Worm (Caenorhabditis elegans): ENCODE results near the gene C30G7.4.

The C30G7.4 gene

DNA sequence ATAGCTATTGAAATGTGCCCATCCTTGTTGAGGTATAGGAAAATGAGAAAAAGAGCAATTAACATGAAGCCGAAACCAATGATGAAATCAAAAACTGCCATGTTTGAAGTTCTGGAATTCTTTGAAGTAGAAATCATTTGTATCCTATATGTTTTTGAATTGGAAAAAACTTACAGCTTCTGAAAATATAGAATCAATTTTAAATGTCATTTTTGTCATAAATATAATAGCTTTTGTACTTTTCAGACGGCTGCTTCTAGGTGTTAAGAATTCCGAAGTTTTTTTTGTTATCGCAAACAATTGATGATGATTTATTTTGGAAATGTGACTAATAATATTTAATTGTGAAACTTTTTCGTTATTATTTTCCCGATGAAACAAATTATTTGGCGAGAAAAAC is at the start of gene C30G7.4:
Gene C30G7.4, minus strand, starts transcription at position 101 of the 400 bp plus-strand sequence.
- TF ChIP-seq unc-86 (tag; optimal IDR thresholded peaks at IDR 0.05) = no peak
- no peak for TF ChIP-seq ceh-24 (tag; optimal IDR thresholded peaks at IDR 0.05)
- no peak for TF ChIP-seq C38D4.7 (GFP tag; optimal IDR thresholded peaks at IDR 0.05)
- TF ChIP-seq elt-4 (tag; optimal IDR thresholded peaks at IDR 0.05) = no peak

DNA sequence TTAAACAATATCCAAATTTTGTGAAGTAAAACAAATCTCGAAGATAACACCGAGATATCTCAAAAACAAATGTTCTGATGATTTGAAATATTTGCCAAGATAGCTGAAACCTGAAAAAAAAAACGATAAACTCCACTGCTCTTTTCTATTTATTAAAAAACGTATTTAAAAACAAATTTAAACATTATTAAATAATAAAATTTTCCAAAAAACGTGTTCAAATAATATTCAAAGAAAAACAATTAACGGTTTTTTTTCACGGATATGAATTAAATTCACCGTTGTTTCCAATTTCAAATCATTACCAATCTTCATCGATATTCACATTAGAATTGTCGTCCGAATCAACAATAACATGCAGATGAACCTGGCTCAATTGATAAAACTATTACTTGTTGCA is 49.3 kb upstream of the C30G7.4 start, which contains the start of gene irld-14:
Gene irld-14, plus strand, starts transcription at position 301 of the 400 bp plus-strand sequence.
- TF ChIP-seq nhr-232 (tag; optimal IDR thresholded peaks at IDR 0.05) (no peak), ceh-45 (GFP tag; IDR thresholded peaks at IDR 0.05) (no peak), ceh-22 (tag; optimal IDR thresholded peaks at IDR 0.05) (no peak), che-1 (tag; optimal IDR thresholded peaks at IDR 0.05) (no peak), fax-1 (tag; optimal IDR thresholded peaks at IDR 0.05) (no peak), nfya-1 (tag; optimal IDR thresholded peaks at IDR 0.05) (no peak), lim-6 (tag; optimal IDR thresholded peaks at IDR 0.05) (no peak), ceh-48 (tag; optimal IDR thresholded peaks at IDR 0.05) (no peak), rnt-1 (tag; optimal IDR thresholded peaks at IDR 0.05) (no peak)

DNA sequence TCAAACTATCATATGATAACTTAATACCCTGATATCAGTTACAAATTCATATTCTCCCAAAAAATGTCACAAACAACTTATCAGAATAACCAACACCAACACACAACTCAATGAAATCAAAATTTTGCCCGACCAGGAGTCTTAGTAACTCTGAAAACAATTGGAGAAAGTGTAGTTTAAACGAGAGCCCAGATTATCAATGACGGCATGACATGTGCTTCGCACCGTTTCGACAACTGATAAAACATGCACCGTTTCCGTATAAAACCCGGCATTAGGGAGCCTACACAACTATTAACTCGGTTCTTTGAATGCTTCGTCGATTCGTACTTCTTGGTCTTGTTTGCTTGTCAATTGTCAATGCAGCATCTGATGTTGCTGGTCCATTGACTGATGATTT is 46.7 kb upstream of the C30G7.4 start, which contains the start of gene fil-1:
Gene fil-1, plus strand, starts transcription at position 219 of the 400 bp plus-strand sequence.
- TF ChIP-seq fax-1 (tag; optimal IDR thresholded peaks at IDR 0.05) = no peak
- TF ChIP-seq ceh-30 (tag; optimal IDR thresholded peaks at IDR 0.05) = no peak
- no peak for TF ChIP-seq hlh-15 (tag; optimal IDR thresholded peaks at IDR 0.05)
- no peak for TF ChIP-seq ztf-16 (tag; optimal IDR thresholded peaks at IDR 0.05)

DNA sequence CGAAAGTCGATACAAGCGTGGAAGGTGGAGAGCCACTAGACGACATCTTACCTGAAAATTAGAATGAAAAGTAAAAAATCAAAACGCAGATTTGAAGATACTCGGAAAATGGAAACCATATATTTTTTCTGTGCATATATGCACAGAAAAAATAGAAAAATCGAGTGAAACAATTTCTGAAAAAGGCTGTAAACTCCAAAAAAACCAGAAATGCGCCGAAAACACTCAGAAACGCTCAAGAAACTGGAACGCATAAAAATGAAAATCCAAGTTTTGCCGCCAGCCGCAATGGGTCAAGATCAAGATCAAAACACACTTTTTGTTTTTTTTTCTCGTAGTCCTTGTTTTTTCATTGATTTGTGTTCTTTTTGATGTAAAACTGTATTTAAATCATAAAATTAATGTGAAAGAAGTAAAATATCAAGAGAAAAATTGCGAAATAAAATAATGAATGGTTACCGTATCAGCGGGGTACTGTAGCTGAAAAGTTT is 45.8 kb upstream of the C30G7.4 start, which contains the start of gene T01C3.3:
Gene T01C3.3, minus strand, starts transcription at position 51 of the 491 bp plus-strand sequence.
- TF ChIP-seq ama-1 (optimal IDR thresholded peaks at IDR 0.05) (no peak), ceh-2 (tag; optimal IDR thresholded peaks at IDR 0.05) (no peak), nfya-1 (tag; optimal IDR thresholded peaks at IDR 0.05) (no peak), elt-4 (tag; optimal IDR thresholded peaks at IDR 0.05) (no peak), tbx-7 (tag; optimal IDR thresholded peaks at IDR 0.05) (no peak), ceh-24 (tag; optimal IDR thresholded peaks at IDR 0.05) (no peak), odd-2 (tag; optimal IDR thresholded peaks at IDR 0.05) (no peak), che-1 (tag; optimal IDR thresholded peaks at IDR 0.05) (no peak), ceh-14 (tag; optimal IDR thresholded peaks at IDR 0.05) (no peak), dve-1 (tag; optimal IDR thresholded peaks at IDR 0.05) (no peak), hlh-30 (tag; optimal IDR thresholded peaks at IDR 0.05; ENCODE audit: insufficient read depth) (no peak)

DNA sequence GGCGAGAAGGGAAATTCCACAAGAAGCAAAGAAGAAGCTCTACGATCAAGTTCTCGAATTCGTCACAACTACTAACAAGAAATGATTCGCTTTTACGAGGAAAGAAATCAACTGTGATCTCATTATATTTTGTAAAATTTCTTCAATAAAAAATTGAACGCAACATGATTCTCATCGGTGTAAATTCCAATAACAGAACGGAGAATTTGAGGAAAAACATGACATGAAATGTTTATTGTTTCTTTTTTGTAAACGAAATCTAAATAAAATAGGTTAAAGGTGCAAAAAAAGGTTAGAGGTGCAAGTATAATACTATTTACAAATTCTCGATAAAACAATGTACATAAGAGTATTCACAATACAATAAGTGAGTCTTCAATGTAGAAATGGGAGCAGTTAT is 44.6 kb upstream of the C30G7.4 start:
- TF ChIP-seq elt-2 (tag; optimal IDR thresholded peaks at IDR 0.05) = no peak
- TF ChIP-seq K09A11.1 (tag; optimal IDR thresholded peaks at IDR 0.05; ENCODE audit: insufficient read depth) = no peak
- no peak for TF ChIP-seq ceh-31 (tag; optimal IDR thresholded peaks at IDR 0.05)
- TF ChIP-seq che-1 (tag; optimal IDR thresholded peaks at IDR 0.05) = no peak
- TF ChIP-seq K02D7.2 (tag; optimal IDR thresholded peaks at IDR 0.05) = no peak

DNA sequence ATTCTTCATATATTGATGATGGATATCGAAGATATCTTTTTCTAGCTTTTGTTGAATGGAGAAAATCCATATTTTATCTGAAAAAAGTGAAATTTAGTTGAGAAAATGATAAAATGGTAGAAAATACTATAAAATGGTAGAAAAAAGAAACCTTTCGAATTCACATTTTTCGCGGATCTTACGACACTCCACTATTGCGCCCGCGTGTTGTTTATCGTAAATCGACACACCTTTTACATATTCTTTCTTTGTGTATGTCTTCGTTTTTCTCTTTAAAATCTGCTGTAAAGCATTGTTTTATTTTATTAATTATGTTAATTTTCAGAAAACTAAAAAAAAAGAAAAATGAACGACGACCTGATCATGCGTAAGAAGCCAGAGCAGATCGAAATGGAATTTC is 43.9 kb upstream of the C30G7.4 start, which contains the start of the genes cdt-2 and T01C3.2:
Gene cdt-2, minus strand, starts transcription at position 284 of the 400 bp plus-strand sequence.
Gene T01C3.2, plus strand, starts transcription at position 326 of the 400 bp plus-strand sequence.
- no peak for TF ChIP-seq ceh-48 (tag; optimal IDR thresholded peaks at IDR 0.05)
- TF ChIP-seq nfya-1 (tag; optimal IDR thresholded peaks at IDR 0.05) = peak; percentile 19

DNA sequence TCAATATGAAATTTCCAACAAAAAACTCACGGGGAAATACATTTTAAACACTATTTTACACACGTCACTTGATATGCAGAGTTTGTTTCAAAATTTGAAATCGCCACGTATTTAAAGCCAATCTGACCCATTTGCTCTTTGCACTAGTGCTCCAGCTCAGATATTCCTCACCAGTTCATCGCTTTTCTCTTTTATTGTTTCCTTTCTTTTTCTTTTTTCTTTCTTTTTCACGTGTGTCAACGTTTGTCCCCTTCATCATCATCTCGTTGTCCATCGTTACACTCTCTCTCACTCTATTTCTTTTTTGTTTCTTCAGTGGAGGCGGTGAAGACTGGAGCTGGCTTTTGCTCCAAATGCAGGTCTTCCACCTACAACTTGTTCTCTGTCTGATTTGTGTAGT is 37.7 kb upstream of the C30G7.4 start, which contains the start of gene F02D8.4:
Gene F02D8.4, plus strand, starts transcription at position 301 of the 400 bp plus-strand sequence.
- TF ChIP-seq nhr-232 (tag; optimal IDR thresholded peaks at IDR 0.05) = no peak
- no peak for TF ChIP-seq ceh-2 (tag; optimal IDR thresholded peaks at IDR 0.05)
- TF ChIP-seq nhr-11 (tag; optimal IDR thresholded peaks at IDR 0.05) = no peak
- no peak for TF ChIP-seq syd-9 (tag; optimal IDR thresholded peaks at IDR 0.05)
- no peak for TF ChIP-seq T23F11.4 (GFP tag; optimal IDR thresholded peaks at IDR 0.05)
- no peak for TF ChIP-seq fkh-6 (tag; optimal IDR thresholded peaks at IDR 0.05)
- TF ChIP-seq unc-3 (GFP tag; conservative IDR thresholded peaks at IDR 0.05) = no peak
- no peak for TF ChIP-seq unc-3 (tag; optimal IDR thresholded peaks at IDR 0.05)

All from whole organism, late embryonic.